Worm (Caenorhabditis elegans): Measurements from ENCODE around the gene nep-2.

DNA sequence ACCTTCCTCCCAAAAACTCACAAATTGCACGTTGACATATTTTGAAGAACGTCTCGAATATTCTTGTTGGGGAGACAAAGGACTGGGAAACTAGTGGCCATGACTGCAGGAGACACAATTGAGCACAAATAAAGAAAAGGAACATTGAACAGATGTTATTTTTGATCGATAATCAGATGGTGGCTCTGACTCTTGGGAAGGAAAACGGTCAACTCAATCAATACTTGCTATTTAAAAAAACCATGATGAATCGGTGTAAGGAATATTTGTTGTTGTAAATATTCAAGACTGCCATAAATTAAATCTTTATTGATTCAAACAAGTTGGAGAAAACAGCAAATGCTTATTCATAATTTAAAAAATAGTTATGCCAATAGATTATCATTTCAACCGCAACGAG lies 45.2 kb upstream of the nep-2 start, which contains the start of gene fbxb-105:
- TF ChIP-seq elt-1 (tag; optimal IDR thresholded peaks at IDR 0.05; ENCODE audit: borderline replicate concordance, insufficient read depth) (no peak), mab-5 (tag; optimal IDR thresholded peaks at IDR 0.05) (no peak), lin-13 (tag; optimal IDR thresholded peaks at IDR 0.05) (no peak), ztf-11 (tag; optimal IDR thresholded peaks at IDR 0.05) (no peak), nhr-28 (tag; optimal IDR thresholded peaks at IDR 0.05) (no peak), unc-39 (tag; optimal IDR thresholded peaks at IDR 0.05) (no peak)
